Fruit fly (Drosophila melanogaster): ENCODE results near the gene spn-D.

dm6 chr3R:27194106-27194505 lies 28.6 kb downstream of the spn-D start, which contains the start of gene Ser:
- TF ChIP-seq Hr96 (GFP tag; optimal IDR thresholded peaks at IDR 0.05) (no peak), CG5204 (GFP tag; optimal IDR thresholded peaks at IDR 0.05) (no peak), CG33017 (tag; optimal IDR thresholded peaks at IDR 0.05) (no peak), toe (GFP tag; optimal IDR thresholded peaks at IDR 0.05) (no peak), tj (GFP tag; optimal IDR thresholded peaks at IDR 0.05) (no peak), ovo (GFP tag; optimal IDR thresholded peaks at IDR 0.05) (no peak), Crg-1 (GFP tag; optimal IDR thresholded peaks at IDR 0.05) (no peak), cic (GFP tag; optimal IDR thresholded peaks at IDR 0.05) (no peak), CG7101 (tag; optimal IDR thresholded peaks at IDR 0.05) (no peak), CG7045 (GFP tag; optimal IDR thresholded peaks at IDR 0.05) (no peak), cnc (optimal IDR thresholded peaks at IDR 0.05) (no peak), CG14711 (tag; optimal IDR thresholded peaks at IDR 0.05) (no peak), Clk (GFP tag; optimal IDR thresholded peaks at IDR 0.05) (no peak)
